Fruit fly (Drosophila melanogaster): ENCODE data around the gene Rsbp15.

The Rsbp15 gene

DNA sequence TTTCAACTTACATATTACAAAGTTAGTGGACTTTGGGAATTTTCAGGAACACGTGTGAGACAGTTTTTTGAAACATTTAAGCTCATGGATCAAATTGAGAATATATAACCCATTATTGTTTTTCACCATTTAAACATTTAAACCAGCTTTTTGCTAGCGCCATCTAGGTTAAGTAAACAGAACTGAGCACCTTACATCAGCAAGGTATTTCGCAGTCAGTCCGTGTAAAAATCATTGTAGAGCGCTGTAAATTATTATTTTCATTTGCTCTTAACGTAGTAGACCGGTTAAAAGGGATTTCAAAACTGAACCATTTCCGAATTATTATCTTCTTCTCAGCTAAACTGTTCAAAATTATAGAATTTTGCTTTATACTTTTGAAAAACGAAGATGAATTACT lies at the start of gene Rsbp15:
Gene Rsbp15, plus strand, starts transcription at position 295 of the 400 bp plus-strand sequence.
- TF ChIP-seq noc (tag; optimal IDR thresholded peaks at IDR 0.05) = no peak

DNA sequence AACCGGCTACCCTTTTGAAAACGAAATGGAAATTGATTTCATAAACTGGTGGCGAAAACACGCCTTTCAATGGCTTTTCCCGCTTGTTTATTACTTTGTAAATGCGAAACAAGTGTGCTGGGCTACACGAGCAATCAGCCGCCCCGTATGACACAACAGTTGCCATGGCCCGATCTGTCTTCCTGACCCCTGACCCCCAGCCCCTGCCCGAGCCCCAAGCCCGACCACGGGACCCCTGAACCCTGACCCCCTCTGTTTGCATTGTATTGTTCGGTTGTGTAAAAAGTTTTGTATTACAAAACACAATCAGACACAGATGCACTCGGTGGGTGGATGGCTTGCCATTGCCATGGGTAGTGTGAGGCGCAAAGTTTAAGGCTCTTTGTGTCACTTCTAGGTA lies 36.6 kb upstream of the Rsbp15 start:
- TF ChIP-seq noc (tag; optimal IDR thresholded peaks at IDR 0.05) = no peak

DNA sequence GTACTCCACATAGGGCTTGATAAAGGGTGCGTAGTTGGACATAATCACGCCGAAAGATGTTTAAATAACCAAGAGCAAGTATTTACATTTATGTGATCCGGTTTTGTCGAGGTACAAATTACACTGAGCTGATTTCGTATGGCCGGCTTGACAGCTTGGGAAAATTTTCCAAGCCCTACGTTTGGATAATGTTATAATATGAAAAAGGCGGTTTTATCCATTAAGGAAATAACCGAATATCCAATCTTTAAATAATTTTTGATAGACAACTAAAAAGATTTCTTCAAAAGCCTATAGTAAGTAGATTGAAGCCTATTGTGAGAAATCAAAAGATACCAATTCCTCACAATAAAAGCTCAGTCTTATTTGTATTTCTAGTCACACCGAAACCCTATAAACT lies 27.3 kb upstream of the Rsbp15 start, which contains the start of the genes eIF3d2 and CG43450:
Gene eIF3d2, minus strand, starts transcription at position 101 of the 400 bp plus-strand sequence.
Gene CG43450, plus strand, starts transcription at position 384 of the 400 bp plus-strand sequence.
- TF ChIP-seq noc (tag; optimal IDR thresholded peaks at IDR 0.05) = no peak

DNA sequence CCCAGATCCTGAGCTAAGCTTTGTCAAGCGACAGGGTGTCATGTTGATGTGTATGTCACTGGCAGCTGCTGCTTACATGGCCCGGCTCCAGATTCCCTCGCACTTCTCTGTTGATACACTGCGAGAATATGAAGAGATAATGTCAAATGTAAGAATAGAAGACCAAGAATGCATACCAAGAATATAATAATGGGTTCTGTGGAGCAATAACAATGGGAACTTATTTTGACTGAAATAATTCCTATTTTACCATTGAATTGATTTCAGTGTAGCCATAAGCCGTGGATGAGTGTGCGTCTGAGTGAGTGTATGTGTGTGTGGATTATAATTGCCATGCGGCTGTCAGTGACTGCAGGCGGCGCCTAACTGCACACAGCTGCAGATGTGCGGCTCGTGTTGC lies 26.1 kb upstream of the Rsbp15 start:
- no peak for TF ChIP-seq noc (tag; optimal IDR thresholded peaks at IDR 0.05)

DNA sequence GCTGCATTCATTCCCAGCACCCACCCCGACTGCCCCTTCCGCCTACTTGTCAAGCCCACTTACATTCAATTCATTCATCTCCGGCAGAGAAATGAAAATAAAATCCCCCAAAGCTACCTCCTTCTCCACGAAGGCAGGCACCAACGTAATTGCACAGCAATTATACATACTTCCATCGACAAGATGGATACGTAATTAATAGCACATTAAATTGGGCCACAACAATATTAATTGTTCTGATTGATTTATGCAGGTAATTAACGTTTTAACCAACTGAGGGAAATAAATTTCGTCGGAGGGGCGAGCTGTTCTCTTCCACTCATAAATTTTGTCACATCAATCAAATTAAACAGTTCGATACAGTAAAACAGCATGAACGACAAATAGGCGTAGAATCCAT lies 24.5 kb upstream of the Rsbp15 start, which contains the start of gene Adk1:
Gene Adk1, plus strand, starts transcription at position 301 of the 400 bp plus-strand sequence.
- TF ChIP-seq noc (tag; optimal IDR thresholded peaks at IDR 0.05) = no peak

DNA sequence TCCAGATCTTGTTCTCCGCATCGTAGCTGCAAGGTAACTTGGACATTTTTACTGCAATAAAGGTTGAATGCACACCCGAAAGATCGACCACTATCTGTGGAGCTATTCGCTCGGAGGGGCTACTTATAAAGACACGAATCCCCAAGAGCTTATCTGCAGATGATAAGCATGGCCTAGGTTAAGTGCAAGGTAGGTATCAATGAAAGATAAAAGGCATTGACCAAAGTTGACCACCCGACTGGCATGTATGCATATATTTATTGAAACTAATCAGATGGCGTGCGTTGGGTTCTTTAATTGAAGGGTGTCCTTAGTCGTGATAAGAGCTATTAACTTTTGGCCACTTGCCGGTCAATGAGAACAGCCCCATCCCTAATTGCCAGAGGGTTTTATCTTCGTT lies 11.9 kb upstream of the Rsbp15 start, which contains the start of gene CG4830:
Gene CG4830, minus strand, starts transcription at position 101 of the 400 bp plus-strand sequence.
- no peak for TF ChIP-seq noc (tag; optimal IDR thresholded peaks at IDR 0.05)

DNA sequence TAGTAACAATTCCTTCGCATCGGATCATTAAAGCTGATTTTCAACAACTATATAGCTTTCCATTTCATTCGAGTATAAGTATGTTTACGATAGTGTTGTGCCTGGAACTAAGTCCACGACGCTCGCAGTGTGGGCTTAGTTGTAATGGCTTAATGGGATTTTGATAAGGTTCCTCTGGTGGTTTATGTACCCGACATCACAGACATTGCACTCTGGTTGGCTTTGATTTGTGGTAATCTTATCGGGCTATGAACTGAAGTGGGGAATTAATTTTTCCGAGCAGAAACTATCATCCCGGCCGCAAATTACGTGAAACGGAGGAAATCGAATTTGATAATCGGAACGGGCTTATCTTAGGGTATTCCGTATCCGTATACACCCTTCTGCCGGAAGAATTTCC lies 10.6 kb upstream of the Rsbp15 start:
- TF ChIP-seq noc (tag; optimal IDR thresholded peaks at IDR 0.05) = no peak

DNA sequence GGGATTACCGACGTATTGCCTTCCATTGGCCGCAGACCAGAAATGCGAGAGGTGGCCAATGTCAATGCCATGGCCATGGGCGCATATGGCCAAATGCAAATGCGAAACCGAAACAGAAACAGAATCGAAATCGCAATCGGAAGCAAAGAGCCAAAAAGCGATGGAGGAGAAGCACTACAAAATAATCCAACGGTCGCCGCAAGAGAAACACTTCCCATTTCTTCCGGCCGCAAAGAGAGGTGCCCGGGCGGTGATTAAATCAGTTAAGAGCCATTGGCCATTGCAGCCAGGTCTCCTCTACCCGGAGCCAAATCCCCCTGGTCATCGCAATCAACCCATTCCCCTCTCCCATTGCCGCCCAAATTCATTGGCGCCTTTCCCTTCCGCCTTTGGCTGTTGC lies 8.0 kb upstream of the Rsbp15 start, which contains the start of gene CG14742:
Gene CG14742, plus strand, starts transcription at position 301 of the 400 bp plus-strand sequence.
- no peak for TF ChIP-seq noc (tag; optimal IDR thresholded peaks at IDR 0.05)

DNA sequence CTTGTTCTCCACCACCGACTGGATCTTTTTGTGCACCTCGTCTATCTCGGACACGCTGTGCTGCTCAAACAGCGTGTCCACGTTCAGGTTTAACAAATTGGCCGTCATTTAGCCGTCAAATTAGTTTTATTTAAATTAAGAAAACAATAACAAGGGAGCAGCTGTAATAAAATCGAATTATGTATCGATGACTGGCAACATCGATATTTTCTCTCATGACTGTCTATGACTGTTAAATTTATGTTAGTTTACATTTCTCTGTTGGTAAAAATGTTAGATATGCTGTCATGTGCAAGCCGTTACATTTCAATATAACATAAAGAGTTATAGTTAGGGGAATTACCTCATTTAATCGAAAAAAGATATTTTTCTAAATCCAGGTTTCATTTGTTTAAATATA lies 2.7 kb upstream of the Rsbp15 start, which contains the start of gene Cog1:
Gene Cog1, minus strand, starts transcription at position 190 of the 400 bp plus-strand sequence.
- no peak for TF ChIP-seq noc (tag; optimal IDR thresholded peaks at IDR 0.05)

DNA sequence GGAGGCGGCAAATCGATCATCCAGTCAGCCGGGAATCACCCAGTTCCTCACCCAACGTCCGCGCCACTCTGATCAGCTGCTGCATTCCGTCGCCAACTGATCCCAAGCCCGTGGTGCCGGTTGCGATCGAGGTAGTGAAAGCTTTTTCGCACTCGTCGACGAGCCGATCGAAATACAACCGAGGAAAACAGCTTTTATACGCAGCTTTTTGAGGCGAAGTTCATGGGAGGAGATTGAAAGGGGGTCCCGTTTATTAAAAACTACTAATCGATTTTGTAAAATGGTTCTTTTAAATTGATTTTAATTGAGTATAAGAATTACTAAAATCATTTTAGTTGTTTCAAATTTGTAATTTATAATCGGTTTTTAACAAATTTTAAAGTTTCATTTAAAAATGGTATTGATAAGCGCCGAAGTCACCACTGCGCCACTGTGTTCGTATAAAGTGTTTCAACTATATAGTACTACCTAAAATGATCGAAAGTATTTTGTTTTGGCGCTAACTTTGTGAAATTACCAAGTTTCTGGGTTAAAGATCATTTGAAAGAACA lies 746 bp upstream of the Rsbp15 start, which contains the start of gene CG4860:
Gene CG4860, minus strand, starts transcription at position 99 of the 551 bp plus-strand sequence.
- peak; percentile 91 for TF ChIP-seq noc (tag; optimal IDR thresholded peaks at IDR 0.05)

DNA sequence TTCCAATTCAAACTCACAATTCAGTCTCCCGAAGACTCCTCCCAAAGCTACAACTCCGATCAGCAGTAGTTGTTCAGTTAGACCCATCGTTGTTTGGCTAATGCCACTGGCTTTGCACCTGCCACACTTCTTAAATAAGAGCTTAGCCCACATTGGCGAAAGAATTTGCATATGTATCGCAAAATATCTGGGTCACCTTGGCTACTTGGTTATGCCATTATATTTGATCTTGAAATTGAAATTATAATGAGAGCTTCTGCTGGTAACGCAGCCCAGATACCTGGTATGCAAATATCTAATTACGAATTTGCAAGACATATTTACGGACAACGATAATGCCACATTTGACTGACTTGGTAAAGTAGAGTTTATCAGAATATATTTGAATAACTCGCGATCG lies 2.7 kb downstream of the Rsbp15 start, which contains the start of gene CG17404:
Gene CG17404, minus strand, starts transcription at position 101 of the 400 bp plus-strand sequence.
- no peak for TF ChIP-seq noc (tag; optimal IDR thresholded peaks at IDR 0.05)

DNA sequence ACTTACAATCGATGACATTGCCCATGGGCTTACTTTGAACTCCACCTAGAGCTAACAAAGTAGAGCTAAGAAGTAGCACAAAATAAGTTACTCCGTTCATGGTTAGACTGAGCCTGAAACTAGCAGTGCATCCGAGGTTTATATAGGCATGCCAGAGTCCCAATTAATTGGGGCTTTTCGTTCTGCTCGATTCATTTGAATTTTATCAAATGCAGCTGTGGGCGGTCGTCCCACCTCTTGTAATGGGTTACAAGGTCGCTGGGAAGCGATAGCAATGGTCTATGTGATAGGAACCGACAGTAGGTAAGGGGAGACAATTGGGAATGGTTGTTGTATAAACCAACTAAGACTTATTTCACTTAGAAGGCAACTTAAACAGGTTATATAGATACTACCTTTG lies 4.1 kb downstream of the Rsbp15 start, which contains the start of gene CG12256:
Gene CG12256, minus strand, starts transcription at position 101 of the 400 bp plus-strand sequence.
- no peak for TF ChIP-seq noc (tag; optimal IDR thresholded peaks at IDR 0.05)

DNA sequence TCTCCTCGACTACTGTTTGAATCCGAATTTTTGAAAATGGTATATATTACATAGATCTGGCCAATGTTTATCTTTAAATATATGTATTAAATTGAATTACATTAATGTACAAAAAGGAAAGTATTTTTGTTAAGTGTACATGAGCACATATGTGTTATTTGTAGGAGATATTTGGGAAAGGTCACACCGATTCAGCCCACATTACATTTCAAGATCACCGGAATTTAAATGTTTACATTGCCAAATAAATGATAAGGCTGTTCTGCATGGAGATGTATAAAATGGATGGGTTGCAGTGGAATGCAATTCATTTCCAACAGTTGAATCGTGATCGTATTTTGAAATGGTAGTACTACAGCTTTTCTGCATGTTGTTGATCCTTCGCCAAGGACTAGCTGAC lies 6.9 kb downstream of the Rsbp15 start, which contains the start of gene CG3916:
Gene CG3916, plus strand, starts transcription at position 301 of the 400 bp plus-strand sequence.
- no peak for TF ChIP-seq noc (tag; optimal IDR thresholded peaks at IDR 0.05)

DNA sequence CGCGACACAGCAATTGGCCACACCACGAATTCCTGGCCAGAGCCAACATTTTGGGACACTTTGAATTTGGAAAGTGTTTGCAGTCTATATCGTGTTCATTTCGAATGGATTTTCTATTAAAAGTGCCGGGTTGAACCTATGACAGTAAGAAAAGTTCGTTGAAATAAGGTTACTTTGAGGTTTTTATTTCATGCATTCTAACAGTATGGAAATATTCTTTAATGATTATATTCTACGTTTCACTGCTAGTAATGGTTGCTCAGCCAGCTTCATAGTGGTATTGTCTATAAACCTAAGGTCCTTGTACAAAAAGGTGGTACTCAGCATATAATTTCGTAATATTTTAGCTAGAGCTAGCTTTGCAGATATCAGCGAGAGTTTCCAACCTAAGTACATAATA lies 10.4 kb downstream of the Rsbp15 start, which contains the start of gene Pglym87:
Gene Pglym87, minus strand, starts transcription at position 101 of the 400 bp plus-strand sequence.
- TF ChIP-seq noc (tag; optimal IDR thresholded peaks at IDR 0.05) = no peak

DNA sequence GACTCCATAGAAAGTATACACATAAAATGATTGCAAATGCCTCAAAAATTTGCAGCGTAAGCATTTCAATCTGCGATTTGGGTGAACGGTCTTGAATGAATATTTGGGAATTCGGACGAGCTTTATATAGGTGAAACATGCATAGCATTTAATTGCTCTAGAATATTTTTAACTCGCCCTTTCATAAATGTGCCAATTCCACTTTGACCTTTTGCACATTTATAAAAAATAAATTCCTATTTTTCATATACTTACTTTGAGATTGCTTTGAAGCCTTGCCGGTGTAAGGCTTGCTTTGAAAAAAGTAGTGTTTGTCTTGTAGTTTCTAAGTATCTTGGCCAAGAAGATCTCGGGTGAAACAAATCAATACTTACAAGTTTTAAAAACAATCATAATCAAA lies 12.4 kb downstream of the Rsbp15 start, which contains the start of gene Cyp313a5:
Gene Cyp313a5, minus strand, starts transcription at position 101 of the 400 bp plus-strand sequence.
- TF ChIP-seq noc (tag; optimal IDR thresholded peaks at IDR 0.05) = no peak

DNA sequence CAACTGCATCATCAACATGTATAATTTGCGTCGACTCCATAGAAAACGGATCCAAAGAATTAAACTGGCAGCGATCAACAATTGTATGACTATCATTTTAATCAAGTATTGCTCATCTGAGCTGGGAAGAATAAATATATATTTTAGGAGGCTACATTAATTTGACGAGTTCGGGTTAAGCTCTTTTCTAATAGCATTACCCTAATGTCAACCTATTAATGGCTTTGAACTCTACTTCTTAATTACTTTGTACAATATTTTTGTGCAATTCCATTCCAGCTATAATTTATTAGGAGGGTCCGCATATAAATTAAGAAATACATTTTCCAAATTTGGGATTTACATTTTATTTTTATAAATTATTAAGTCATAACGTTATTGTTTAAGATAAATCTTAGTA lies 14.6 kb downstream of the Rsbp15 start, which contains the start of gene Cyp313a2:
Gene Cyp313a2, minus strand, starts transcription at position 101 of the 400 bp plus-strand sequence.
- no peak for TF ChIP-seq noc (tag; optimal IDR thresholded peaks at IDR 0.05)

DNA sequence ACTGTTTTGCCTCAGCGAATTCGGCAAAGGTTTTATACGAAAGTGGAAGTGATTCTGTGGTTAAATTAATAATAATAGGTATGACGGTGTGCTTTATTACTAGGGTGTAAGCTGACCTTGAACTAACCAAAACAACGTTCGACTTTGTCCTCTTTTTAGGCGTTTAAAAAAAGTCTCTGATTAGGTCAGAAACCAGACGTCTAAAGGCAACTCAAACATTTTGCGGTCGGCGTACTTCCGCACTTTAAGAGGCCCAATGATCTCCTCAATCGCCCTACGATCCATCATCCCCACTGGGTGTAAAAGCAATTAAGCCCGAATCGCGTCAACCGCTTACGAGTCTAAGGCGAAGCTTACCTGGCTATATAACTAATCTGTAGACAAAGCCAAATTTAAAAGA lies 17.0 kb downstream of the Rsbp15 start, which contains the start of gene Cyp313a3:
Gene Cyp313a3, minus strand, starts transcription at position 101 of the 400 bp plus-strand sequence.
- TF ChIP-seq noc (tag; optimal IDR thresholded peaks at IDR 0.05) = no peak
